Fruit fly (Drosophila melanogaster) whole organism, embryonic: Measurements from ENCODE around the gene CG18545.

Experiments used
- Blimp-1 ChIP-seq: fragments of 200-800 bp; sonication (Bioruptor generic); optimal IDR thresholded peaks from 3 replicates; lab custom pipeline; 2018; ENCODE audit warnings: missing biosample characterization, missing genetic modification characterization, mild to moderate bottlenecking, moderate library complexity, missing genetic modification reagents
- CG1024 ChIP-seq: fragments of 200-800 bp; sonication (Bioruptor generic); IDR thresholded peaks from 2 replicates; pipeline ENCODE4 v1.3.6; 2022; ENCODE audit warnings: missing biosample characterization, missing genetic modification characterization
- CG10267 ChIP-seq: fragments of 200-800 bp; sonication (Bioruptor generic); optimal IDR thresholded peaks from 2 replicates; lab custom pipeline; 2018; ENCODE audit warnings: missing biosample characterization, mild to moderate bottlenecking, missing genetic modification characterization, moderate library complexity
- CG1233 ChIP-seq: fragments of 200-800 bp; sonication (Bioruptor generic); optimal IDR thresholded peaks from 4 replicates; lab custom pipeline; 2018; ENCODE audit warnings: missing biosample characterization, mild to moderate bottlenecking, missing genetic modification characterization
- CG15514 ChIP-seq: fragments of 200-800 bp; sonication (Bioruptor generic); optimal IDR thresholded peaks from 3 replicates; lab custom pipeline; 2017; ENCODE audit warnings: missing biosample characterization, missing genetic modification characterization, mild to moderate bottlenecking, moderate library complexity, missing genetic modification reagents
- CG15601 ChIP-seq: fragments of 200-800 bp; sonication (Bioruptor generic); optimal IDR thresholded peaks from 3 replicates; lab custom pipeline; 2019; ENCODE audit warnings: missing biosample characterization, mild to moderate bottlenecking, missing genetic modification characterization, moderate library complexity
- CG16813 ChIP-seq: fragments of 200-800 bp; sonication (Bioruptor generic); IDR thresholded peaks from 3 replicates; pipeline ENCODE4 v1.3.6; 2022; ENCODE audit warnings: missing biosample characterization, missing genetic modification characterization; ENCODE audit not compliant: partially characterized antibody
- CG17186 ChIP-seq: fragments of 200-800 bp; sonication (Bioruptor generic); optimal IDR thresholded peaks from 3 replicates; lab custom pipeline; 2017; ENCODE audit warnings: missing biosample characterization, missing genetic modification reagents, missing genetic modification characterization
- CG2678 ChIP-seq: fragments of 200-800 bp; sonication (Bioruptor generic); optimal IDR thresholded peaks from 3 replicates; lab custom pipeline; 2019; ENCODE audit warnings: missing biosample characterization, mild to moderate bottlenecking, missing genetic modification characterization, moderate library complexity
- CG3281 ChIP-seq: fragments of 200-800 bp; sonication (Bioruptor generic); optimal IDR thresholded peaks from 3 replicates; lab custom pipeline; 2017; ENCODE audit warnings: missing biosample characterization, mild to moderate bottlenecking, missing genetic modification characterization
- CG33213 ChIP-seq: fragments of 200-800 bp; sonication (Bioruptor generic); optimal IDR thresholded peaks from 3 replicates; lab custom pipeline; 2016; ENCODE audit warnings: missing biosample characterization, missing genetic modification characterization
- CG42726 ChIP-seq: fragments of 200-800 bp; sonication (Bioruptor generic); IDR thresholded peaks from 2 replicates; pipeline ENCODE4 v1.3.6; 2022; ENCODE audit warnings: missing biosample characterization, missing genetic modification characterization; ENCODE audit not compliant: partially characterized antibody
- CG43689 ChIP-seq: fragments of 200-800 bp; sonication (Bioruptor generic); IDR thresholded peaks from 2 replicates; pipeline ENCODE4 v1.3.6; 2022; ENCODE audit warnings: missing biosample characterization, missing genetic modification characterization
- CG4404 ChIP-seq: fragments of 200-800 bp; sonication (Bioruptor generic); IDR thresholded peaks from 2 replicates; pipeline ENCODE4 v1.3.6; 2022; ENCODE audit warnings: missing biosample characterization, missing genetic modification characterization
- CG5180 ChIP-seq: fragments of 200-800 bp; sonication (Bioruptor generic); optimal IDR thresholded peaks from 3 replicates; lab custom pipeline; 2017; ENCODE audit warnings: missing biosample characterization, missing genetic modification characterization, mild to moderate bottlenecking, moderate library complexity, missing genetic modification reagents
- CG6791 ChIP-seq: fragments of 200-800 bp; sonication (Bioruptor generic); IDR thresholded peaks from 3 replicates; pipeline ENCODE4 v1.3.6; 2022; ENCODE audit warnings: missing biosample characterization, missing genetic modification characterization; ENCODE audit not compliant: partially characterized antibody
- CG9609 ChIP-seq: fragments of 200-800 bp; sonication (Bioruptor generic); optimal IDR thresholded peaks from 3 replicates; lab custom pipeline; 2016; ENCODE audit warnings: missing biosample characterization, missing genetic modification characterization
- CkIIα-i1 ChIP-seq: fragments of 200-800 bp; sonication (Bioruptor generic); IDR thresholded peaks from 2 replicates; pipeline ENCODE4 v1.3.6; 2022; ENCODE audit warnings: missing biosample characterization, missing genetic modification characterization
- D19A ChIP-seq: fragments of 200-800 bp; optimal IDR thresholded peaks from 3 replicates; lab custom pipeline; 2019; ENCODE audit warnings: missing biosample characterization, mild to moderate bottlenecking, missing genetic modification characterization, moderate library complexity
- Doc2 ChIP-seq: fragments of 200-800 bp; sonication (Bioruptor generic); IDR thresholded peaks from 2 replicates; pipeline ENCODE4 v1.3.6; 2022; ENCODE audit warnings: missing biosample characterization, missing genetic modification characterization
- Dp ChIP-seq: fragments of 200-800 bp; sonication (Bioruptor generic); optimal IDR thresholded peaks from 2 replicates; lab custom pipeline; 2018; ENCODE audit warnings: missing biosample characterization, mild to moderate bottlenecking, missing genetic modification characterization, moderate library complexity
- Elba2 ChIP-seq: fragments of 200-800 bp; sonication (Bioruptor generic); optimal IDR thresholded peaks from 3 replicates; lab custom pipeline; 2016; ENCODE audit warnings: missing biosample characterization, missing genetic modification characterization
- GATAe ChIP-seq: fragments of 200-800 bp; sonication (Bioruptor generic); conservative IDR thresholded peaks from 2 replicates; pipeline ENCODE4 v1.3.6; 2022; ENCODE audit warnings: missing biosample characterization, missing genetic modification characterization
- Hand ChIP-seq: fragments of 200-800 bp; sonication (Bioruptor generic); optimal IDR thresholded peaks from 2 replicates; lab custom pipeline; 2017; ENCODE audit warnings: mild to moderate bottlenecking, missing biosample characterization, missing genetic modification reagents, missing genetic modification characterization
- HmgD ChIP-seq: fragments of 200-800 bp; sonication (Bioruptor generic); optimal IDR thresholded peaks from 3 replicates; lab custom pipeline; 2016; ENCODE audit warnings: missing biosample characterization, missing genetic modification characterization
- HmgZ ChIP-seq: fragments of 200-800 bp; sonication (Bioruptor generic); optimal IDR thresholded peaks from 2 replicates; lab custom pipeline; 2018; ENCODE audit warnings: missing biosample characterization, mild to moderate bottlenecking, missing genetic modification characterization
- Jarid2 ChIP-seq: fragments of 200-800 bp; sonication (Bioruptor generic); optimal IDR thresholded peaks from 3 replicates; lab custom pipeline; 2017; ENCODE audit warnings: mild to moderate bottlenecking, missing biosample characterization, missing genetic modification reagents, missing genetic modification characterization
- Meics ChIP-seq: fragments of 200-800 bp; sonication (Bioruptor generic); optimal IDR thresholded peaks from 2 replicates; lab custom pipeline; 2017; ENCODE audit warnings: missing biosample characterization, mild to moderate bottlenecking, missing genetic modification characterization
- NC2β ChIP-seq: fragments of 200-800 bp; sonication (Bioruptor generic); optimal IDR thresholded peaks from 2 replicates; lab custom pipeline; 2016; ENCODE audit warnings: missing biosample characterization, missing genetic modification characterization
- Neu2 ChIP-seq: fragments of 200-800 bp; sonication (Bioruptor generic); optimal IDR thresholded peaks from 3 replicates; lab custom pipeline; 2016; ENCODE audit warnings: missing biosample characterization, missing genetic modification characterization, borderline replicate concordance
- Trl ChIP-seq, 3 experiments: fragments of >200 bp in 2 of 3; fragments of 200-800 bp in 1 of 3; sonication (Bioruptor generic) in 1 of 3; optimal IDR thresholded peaks; 2 replicates in 1 of 3; 3 replicates in 2 of 3; lab custom pipeline; 2016 to 2017; ENCODE audit warnings: missing biosample characterization in 1 of 3, missing genetic modification characterization in 1 of 3
- bab2 ChIP-seq: fragments of 200-800 bp; sonication (Bioruptor generic); optimal IDR thresholded peaks from 2 replicates; lab custom pipeline; 2016; ENCODE audit warnings: missing biosample characterization, missing genetic modification characterization
- bcd ChIP-seq: fragments of 200-800 bp; sonication (Bioruptor generic); optimal IDR thresholded peaks from 2 replicates; lab custom pipeline; 2017; ENCODE audit warnings: missing biosample characterization, mild to moderate bottlenecking, missing genetic modification characterization
- bigmax ChIP-seq: fragments of 200-800 bp; sonication (Bioruptor generic); optimal IDR thresholded peaks from 2 replicates; lab custom pipeline; 2018; ENCODE audit warnings: missing biosample characterization, mild to moderate bottlenecking, missing genetic modification characterization
- chinmo ChIP-seq: fragments of 200-800 bp; sonication (Bioruptor generic); IDR thresholded peaks from 4 replicates; pipeline ENCODE4 v1.3.6; 2022; ENCODE audit warnings: missing biosample characterization, missing genetic modification characterization; ENCODE audit not compliant: partially characterized antibody
- crc ChIP-seq: fragments of 200-800 bp; sonication (Bioruptor generic); optimal IDR thresholded peaks from 2 replicates; lab custom pipeline; 2016; ENCODE audit warnings: missing biosample characterization, missing genetic modification characterization
- danr ChIP-seq: fragments of 200-800 bp; sonication (Bioruptor generic); IDR thresholded peaks from 2 replicates; pipeline ENCODE4 v1.3.6; 2022; ENCODE audit warnings: missing biosample characterization, missing genetic modification characterization
- eve ChIP-seq, 2 experiments: fragments of >200 bp; optimal IDR thresholded peaks; 2 replicates each; lab custom pipeline; 2017; ENCODE audit warnings: missing biosample characterization in 2 of 2, missing genetic modification characterization in 2 of 2
- gem ChIP-seq: fragments of 200-800 bp; sonication (Bioruptor generic); optimal IDR thresholded peaks from 2 replicates; lab custom pipeline; 2019; ENCODE audit warnings: missing biosample characterization, mild to moderate bottlenecking, missing genetic modification characterization, moderate library complexity
- gfzf ChIP-seq: fragments of 200-800 bp; sonication (Bioruptor generic); optimal IDR thresholded peaks from 2 replicates; lab custom pipeline; 2016; ENCODE audit warnings: missing biosample characterization, mild to moderate bottlenecking, missing genetic modification characterization, moderate library complexity
- hkb ChIP-seq, 2 experiments: fragments of 200-800 bp in 1 of 2; fragments of >200 bp in 1 of 2; sonication (Bioruptor generic) in 1 of 2; IDR thresholded peaks in 1 of 2; optimal IDR thresholded peaks in 1 of 2; 2 replicates each; pipeline versions ENCODE4 v1.3.6 to Lab custom; 2017 to 2022; ENCODE audit warnings: missing biosample characterization in 1 of 2, missing genetic modification characterization in 1 of 2
- insv ChIP-seq, 2 experiments: fragments of 200-800 bp; sonication (Bioruptor generic); optimal IDR thresholded peaks; 3 replicates each; lab custom pipeline; 2016 to 2018; ENCODE audit warnings: missing biosample characterization in 2 of 2, missing genetic modification characterization in 2 of 2
- nom ChIP-seq: fragments of 200-800 bp; sonication (Bioruptor generic); optimal IDR thresholded peaks from 2 replicates; lab custom pipeline; 2017; ENCODE audit warnings: missing biosample characterization, missing genetic modification characterization, mild to moderate bottlenecking, moderate library complexity, missing genetic modification reagents
- sd ChIP-seq: fragments of 200-800 bp; sonication (Bioruptor generic); optimal IDR thresholded peaks from 3 replicates; lab custom pipeline; 2018; ENCODE audit warnings: missing biosample characterization, mild to moderate bottlenecking, missing genetic modification characterization, moderate library complexity
- shn ChIP-seq: fragments of 200-800 bp; sonication (Bioruptor generic); optimal IDR thresholded peaks from 3 replicates; lab custom pipeline; 2016; ENCODE audit warnings: missing biosample characterization, missing genetic modification characterization
- tio ChIP-seq: fragments of 200-800 bp; sonication (Bioruptor generic); optimal IDR thresholded peaks from 2 replicates; lab custom pipeline; 2017; ENCODE audit warnings: missing biosample characterization, missing genetic modification characterization, inconsistent platforms
- usp ChIP-seq: fragments of >200 bp; optimal IDR thresholded peaks from 2 replicates; lab custom pipeline; 2017; ENCODE audit warnings: missing biosample characterization, missing genetic modification characterization
- vfl ChIP-seq: fragments of 200-800 bp; sonication (Bioruptor generic); optimal IDR thresholded peaks from 2 replicates; lab custom pipeline; 2016; ENCODE audit warnings: missing biosample characterization, missing genetic modification characterization
- wek ChIP-seq: fragments of 200-800 bp; sonication (Bioruptor generic); optimal IDR thresholded peaks from 3 replicates; lab custom pipeline; 2018; ENCODE audit warnings: missing biosample characterization, mild to moderate bottlenecking, missing genetic modification characterization, moderate library complexity

CG18545 gene

DNA sequence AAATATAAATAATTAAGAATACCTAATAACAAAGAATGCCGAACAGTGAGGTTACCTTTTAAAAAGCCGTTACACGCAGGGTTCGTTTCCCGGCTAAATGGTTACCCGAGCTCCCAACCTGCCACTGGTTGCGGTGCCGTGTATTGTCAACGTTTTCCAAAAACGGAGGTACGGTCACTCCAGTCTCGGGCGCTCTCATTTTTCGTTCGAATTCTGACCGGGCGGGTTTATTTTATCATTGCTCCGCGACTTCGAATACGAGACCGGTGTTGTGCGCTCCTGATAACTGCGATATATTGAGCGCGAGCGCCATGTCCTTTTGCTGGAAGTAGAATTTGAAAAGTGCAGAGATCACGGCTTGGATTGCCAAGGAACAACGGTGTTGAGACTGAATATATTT lies 9.2 kb downstream of the CG18545 start, which contains the start of gene jumu (continued):
- TF ChIP-seq CG1233 (no peak), danr (GFP tag; lab: Robert Waterston, UW) (no peak), CG2678 (tag; lab: Kevin White, UChicago) (no peak), CG33213 (GFP tag; lab: Kevin White, UChicago) (peak; percentile 70), usp (GFP tag; lab: Kevin White, UChicago) (no peak), gfzf (GFP tag; lab: Kevin White, UChicago) (peak; percentile 98), chinmo (GFP tag; lab: Robert Waterston, UW) (no peak), Hand (GFP tag; lab: Kevin White, UChicago) (no peak), Neu2 (GFP tag; lab: Kevin White, UChicago) (no peak), CG17186 (peak; percentile 61), CG6791 (GFP tag; lab: Robert Waterston, UW) (no peak), CG15601 (tag; lab: Kevin White, UChicago) (peak; percentile 61), CG42726 (GFP tag; lab: Robert Waterston, UW) (no peak), Meics (GFP tag; lab: Kevin White, UChicago) (peak; percentile 7), CG10267 (tag; lab: Kevin White, UChicago) (peak; percentile 72), Doc2 (GFP tag; lab: Robert Waterston, UW) (no peak), vfl (GFP tag; lab: Kevin White, UChicago) (peak; percentile 31), Jarid2 (GFP tag; lab: Kevin White, UChicago) (peak; percentile 78), CG4404 (GFP tag; lab: Robert Waterston, UW) (no peak), CG3281 (GFP tag; lab: Kevin White, UChicago) (peak; percentile 19), Elba2 (GFP tag; lab: Kevin White, UChicago) (no peak), bcd (peak; percentile 20), GATAe (GFP tag; lab: Robert Waterston, UW) (no peak), NC2β (peak; percentile 34), bab2 (no peak), gem (tag; lab: Kevin White, UChicago) (peak; percentile 25), Dp (GFP tag; lab: Kevin White, UChicago) (peak; percentile 92), CG15514 (GFP tag; lab: Kevin White, UChicago) (peak; percentile 90), hkb (optimal IDR thresholded peaks at IDR 0.05; lab: Kevin White, UChicago) (peak; percentile 18), hkb (GFP tag; IDR thresholded peaks at IDR 0.05; lab: Robert Waterston, UW) (no peak), eve (GFP tag; optimal IDR thresholded peaks at IDR 0.05; lab: Kevin White, UChicago) (no peak), Trl (optimal IDR thresholded peaks at IDR 0.05; lab: Kevin White, UChicago) (peak; percentile 21 to 32), Trl (GFP tag; optimal IDR thresholded peaks at IDR 0.05; lab: Kevin White, UChicago) (peak; percentile 50), sd (tag; lab: Kevin White, UChicago) (peak; percentile 49), HmgZ (tag; lab: Kevin White, UChicago) (peak; percentile 67), tio (GFP tag; lab: Kevin White, UChicago) (no peak), HmgD (peak; percentile 83), D19A (tag; lab: Kevin White, UChicago) (peak; percentile 9), Blimp-1 (GFP tag; lab: Kevin White, UChicago) (no peak), CG43689 (GFP tag; lab: Robert Waterston, UW) (no peak), nom (peak; percentile 16), shn (peak; percentile 5), CG1024 (GFP tag; lab: Robert Waterston, UW) (no peak), CG5180 (GFP tag; lab: Kevin White, UChicago) (no peak), bigmax (GFP tag; lab: Kevin White, UChicago) (peak; percentile 54), crc (no peak), CG16813 (no peak), CkIIα-i1 (no peak), wek (no peak), CG9609 (GFP tag; lab: Kevin White, UChicago) (peak; percentile 40), insv (GFP tag; optimal IDR thresholded peaks at IDR 0.05; lab: Kevin White, UChicago) (peak in 1 of 2 experiments; percentile 54)
